Fruit fly (Drosophila melanogaster) whole organism, embryonic: ENCODE measurements around the gene Ugt36D1.

Source experiments
- CG10267 ChIP-seq: fragments of 200-800 bp; sonication (Bioruptor generic); optimal IDR thresholded peaks from 2 replicates; lab custom pipeline; 2018; ENCODE audit warnings: missing biosample characterization, mild to moderate bottlenecking, missing genetic modification characterization, moderate library complexity
- CG10366 ChIP-seq: fragments of 200-800 bp; sonication (Bioruptor generic); IDR thresholded peaks from 2 replicates; pipeline ENCODE4 v1.3.6; 2022; ENCODE audit warnings: missing biosample characterization, missing genetic modification characterization
- CG11247 ChIP-seq: fragments of 200-800 bp; sonication (Bioruptor generic); IDR thresholded peaks from 2 replicates; pipeline ENCODE4 v1.3.6; 2022; ENCODE audit warnings: missing biosample characterization, missing genetic modification characterization
- CG11695 ChIP-seq: fragments of 200-800 bp; sonication (Bioruptor generic); IDR thresholded peaks from 3 replicates; pipeline ENCODE4 v1.3.6; 2022; ENCODE audit warnings: missing biosample characterization, missing genetic modification characterization
- CG12104 ChIP-seq: fragments of 200-800 bp; sonication (Bioruptor generic); optimal IDR thresholded peaks from 3 replicates; lab custom pipeline; 2016; ENCODE audit warnings: missing biosample characterization, missing genetic modification characterization
- CG13894 ChIP-seq: fragments of 200-800 bp; sonication (Bioruptor generic); optimal IDR thresholded peaks from 3 replicates; lab custom pipeline; 2018; ENCODE audit warnings: missing biosample characterization, mild to moderate bottlenecking, missing genetic modification characterization, moderate library complexity
- CG14710 ChIP-seq: fragments of 200-800 bp; sonication (Bioruptor generic); optimal IDR thresholded peaks from 3 replicates; lab custom pipeline; 2019; ENCODE audit warnings: missing biosample characterization, mild to moderate bottlenecking, missing genetic modification characterization, moderate library complexity
- CG15073 ChIP-seq: fragments of 200-800 bp; sonication (Bioruptor generic); optimal IDR thresholded peaks from 2 replicates; lab custom pipeline; 2016; ENCODE audit warnings: missing biosample characterization, missing genetic modification characterization
- CG15696 ChIP-seq: fragments of 200-800 bp; sonication (Bioruptor generic); optimal IDR thresholded peaks from 2 replicates; lab custom pipeline; 2019; ENCODE audit warnings: missing biosample characterization, mild to moderate bottlenecking, missing genetic modification characterization, moderate library complexity
- CG17568 ChIP-seq: fragments of 200-800 bp; sonication (Bioruptor generic); optimal IDR thresholded peaks from 2 replicates; lab custom pipeline; 2018; ENCODE audit warnings: missing biosample characterization, mild to moderate bottlenecking, missing genetic modification characterization, moderate library complexity
- CG1792 ChIP-seq: fragments of 200-800 bp; sonication (Bioruptor generic); optimal IDR thresholded peaks from 2 replicates; lab custom pipeline; 2016; ENCODE audit warnings: missing biosample characterization, missing genetic modification characterization
- CG30403 ChIP-seq: fragments of 200-800 bp; sonication (Bioruptor generic); optimal IDR thresholded peaks from 3 replicates; lab custom pipeline; 2016; ENCODE audit warnings: missing biosample characterization, missing genetic modification characterization
- CG31388 ChIP-seq: fragments of 200-800 bp; sonication (Bioruptor generic); optimal IDR thresholded peaks from 2 replicates; lab custom pipeline; 2016; ENCODE audit warnings: missing biosample characterization, missing genetic modification characterization
- CG32532 ChIP-seq: fragments of 200-800 bp; sonication (Bioruptor generic); IDR thresholded peaks from 2 replicates; pipeline ENCODE4 v1.3.6; 2022; ENCODE audit warnings: missing biosample characterization, missing genetic modification characterization
- CG32772 ChIP-seq: fragments of 200-800 bp; sonication (Bioruptor generic); IDR thresholded peaks from 2 replicates; pipeline ENCODE4 v1.3.6; 2022; ENCODE audit warnings: missing biosample characterization, missing genetic modification characterization
- CG3726 ChIP-seq: fragments of 200-800 bp; sonication (Bioruptor generic); IDR thresholded peaks from 3 replicates; pipeline ENCODE4, ENCODE4 v1.3.6; 2022; ENCODE audit warnings: missing biosample characterization, missing genetic modification characterization
- CG3838 ChIP-seq: fragments of 200-800 bp; sonication (Bioruptor generic); optimal IDR thresholded peaks from 3 replicates; lab custom pipeline; 2016; ENCODE audit warnings: missing biosample characterization, missing genetic modification characterization
- CG4424 ChIP-seq: fragments of 200-800 bp; sonication (Bioruptor generic); optimal IDR thresholded peaks from 3 replicates; lab custom pipeline; 2016; ENCODE audit warnings: missing biosample characterization, missing genetic modification characterization
- CG5180 ChIP-seq: fragments of 200-800 bp; sonication (Bioruptor generic); optimal IDR thresholded peaks from 3 replicates; lab custom pipeline; 2017; ENCODE audit warnings: missing biosample characterization, missing genetic modification characterization, mild to moderate bottlenecking, moderate library complexity, missing genetic modification reagents
- CG8359 ChIP-seq: fragments of 200-800 bp; sonication (Bioruptor generic); optimal IDR thresholded peaks from 2 replicates; lab custom pipeline; 2017; ENCODE audit warnings: missing biosample characterization, mild to moderate bottlenecking, missing genetic modification characterization, borderline replicate concordance
- CG8765 ChIP-seq: fragments of 200-800 bp; sonication (Bioruptor generic); IDR thresholded peaks from 2 replicates; pipeline ENCODE4 v1.3.6; 2022; ENCODE audit warnings: missing biosample characterization, missing genetic modification characterization
- Camta ChIP-seq: fragments of 200-800 bp; sonication (Bioruptor generic); optimal IDR thresholded peaks from 2 replicates; lab custom pipeline; 2016; ENCODE audit warnings: missing biosample characterization, missing genetic modification characterization
- Dip3 ChIP-seq: fragments of 200-800 bp; sonication (Bioruptor generic); optimal IDR thresholded peaks from 3 replicates; lab custom pipeline; 2016; ENCODE audit warnings: missing biosample characterization, missing genetic modification characterization
- ERR ChIP-seq: fragments of 200-800 bp; sonication (Bioruptor generic); optimal IDR thresholded peaks from 2 replicates; lab custom pipeline; 2016; ENCODE audit warnings: missing biosample characterization, missing genetic modification characterization
- H15 ChIP-seq: fragments of 200-800 bp; sonication (Bioruptor generic); IDR thresholded peaks from 3 replicates; pipeline ENCODE4 v1.3.6; 2022; ENCODE audit warnings: missing biosample characterization, missing genetic modification characterization
- HLH3B ChIP-seq: fragments of 200-800 bp; sonication (Bioruptor generic); IDR thresholded peaks from 2 replicates; pipeline ENCODE4 v1.3.6; 2022; ENCODE audit warnings: missing biosample characterization, missing genetic modification characterization
- Mad ChIP-seq: fragments of 200-800 bp; sonication (Bioruptor generic); optimal IDR thresholded peaks from 2 replicates; lab custom pipeline; 2016; ENCODE audit warnings: missing biosample characterization, missing genetic modification characterization
- Mes4 ChIP-seq: fragments of 200-800 bp; sonication (Bioruptor generic); optimal IDR thresholded peaks from 2 replicates; lab custom pipeline; 2016; ENCODE audit warnings: missing biosample characterization, missing genetic modification characterization
- Ravus ChIP-seq: fragments of 200-800 bp; sonication (Bioruptor generic); IDR thresholded peaks from 2 replicates; pipeline ENCODE4 v1.3.6; 2022; ENCODE audit warnings: missing biosample characterization, missing genetic modification characterization
- Sin3A ChIP-seq: fragments of >200 bp; optimal IDR thresholded peaks from 2 replicates; lab custom pipeline; 2018
- Xbp1 ChIP-seq: fragments of 200-800 bp; sonication (Bioruptor generic); optimal IDR thresholded peaks from 3 replicates; lab custom pipeline; 2016; ENCODE audit warnings: missing biosample characterization, mild to moderate bottlenecking, missing genetic modification characterization
- ab ChIP-seq: fragments of 200-800 bp; sonication (Bioruptor generic); optimal IDR thresholded peaks from 2 replicates; lab custom pipeline; 2016; ENCODE audit warnings: missing biosample characterization, missing genetic modification characterization
- ac ChIP-seq: fragments of 200-800 bp; sonication (Bioruptor generic); optimal IDR thresholded peaks from 3 replicates; lab custom pipeline; 2017; ENCODE audit warnings: missing biosample characterization, mild to moderate bottlenecking, missing genetic modification characterization
- ash1 ChIP-seq: fragments of 200-800 bp; sonication (Bioruptor generic); optimal IDR thresholded peaks from 2 replicates; lab custom pipeline; 2018; ENCODE audit warnings: missing biosample characterization, mild to moderate bottlenecking, missing genetic modification characterization
- bigmax ChIP-seq: fragments of 200-800 bp; sonication (Bioruptor generic); optimal IDR thresholded peaks from 2 replicates; lab custom pipeline; 2018; ENCODE audit warnings: missing biosample characterization, mild to moderate bottlenecking, missing genetic modification characterization
- ems ChIP-seq: fragments of 200-800 bp; sonication (Bioruptor generic); optimal IDR thresholded peaks from 3 replicates; lab custom pipeline; 2016; ENCODE audit warnings: missing biosample characterization, missing genetic modification characterization
- fd102C ChIP-seq: fragments of 200-800 bp; sonication (Bioruptor generic); optimal IDR thresholded peaks from 2 replicates; lab custom pipeline; 2018; ENCODE audit warnings: missing biosample characterization, mild to moderate bottlenecking, missing genetic modification characterization, moderate library complexity
- fd96Cb ChIP-seq: fragments of 200-800 bp; sonication (Bioruptor generic); optimal IDR thresholded peaks from 2 replicates; lab custom pipeline; 2018; ENCODE audit warnings: missing biosample characterization, mild to moderate bottlenecking, missing genetic modification characterization, moderate library complexity
- lilli ChIP-seq: fragments of 200-800 bp; sonication (Bioruptor generic); optimal IDR thresholded peaks from 3 replicates; lab custom pipeline; 2016; ENCODE audit warnings: missing biosample characterization, missing genetic modification characterization
- maf-S ChIP-seq: fragments of 200-800 bp; sonication (Bioruptor generic); optimal IDR thresholded peaks from 2 replicates; lab custom pipeline; 2016; ENCODE audit warnings: missing biosample characterization, missing genetic modification characterization
- mirr ChIP-seq: fragments of 200-800 bp; sonication (Bioruptor generic); optimal IDR thresholded peaks from 3 replicates; lab custom pipeline; 2018; ENCODE audit warnings: missing biosample characterization, mild to moderate bottlenecking, missing genetic modification characterization
- nau ChIP-seq: fragments of 200-800 bp; sonication (Bioruptor generic); optimal IDR thresholded peaks from 3 replicates; lab custom pipeline; 2017; ENCODE audit warnings: missing biosample characterization, mild to moderate bottlenecking, missing genetic modification characterization, missing genetic modification reagents
- org-1 ChIP-seq: fragments of 200-800 bp; sonication (Bioruptor generic); optimal IDR thresholded peaks from 2 replicates; lab custom pipeline; 2017; ENCODE audit warnings: missing biosample characterization, missing genetic modification characterization
- peb ChIP-seq: fragments of 200-800 bp; sonication (Bioruptor generic); IDR thresholded peaks from 2 replicates; pipeline ENCODE4 v1.3.6; 2022; ENCODE audit warnings: missing biosample characterization, missing genetic modification characterization
- pzg ChIP-seq: fragments of 200-800 bp; sonication (Bioruptor generic); optimal IDR thresholded peaks from 3 replicates; lab custom pipeline; 2018; ENCODE audit warnings: missing biosample characterization, mild to moderate bottlenecking, missing genetic modification characterization, moderate library complexity
- slp2 ChIP-seq: fragments of 200-800 bp; sonication (Bioruptor generic); optimal IDR thresholded peaks from 2 replicates; lab custom pipeline; 2016; ENCODE audit warnings: missing biosample characterization, missing genetic modification characterization
- ssp ChIP-seq: fragments of 200-800 bp; sonication (Bioruptor generic); IDR thresholded peaks from 2 replicates; pipeline ENCODE4 v1.3.6; 2022; ENCODE audit warnings: missing biosample characterization, missing genetic modification characterization
- tgo ChIP-seq: fragments of 200-800 bp; sonication (Bioruptor generic); IDR thresholded peaks from 3 replicates; pipeline ENCODE4 v1.3.6; 2022; ENCODE audit warnings: missing biosample characterization, missing genetic modification characterization
- zfh1 ChIP-seq: fragments of 200-800 bp; sonication (Bioruptor generic); IDR thresholded peaks from 3 replicates; pipeline ENCODE4 v1.3.6; 2022; ENCODE audit warnings: missing biosample characterization, missing genetic modification characterization

The Ugt36D1 gene

dm6 chr2L:18830587-18831528, 7.5 kb downstream of the Ugt36D1 start, which contains the start of the genes CG17597 and ScpX (continued):
- TF ChIP-seq CG1792: peak; percentile 47
- no peak for TF ChIP-seq ERR (GFP tag; lab: Kevin White, UChicago)
- peak; percentile 60 for TF ChIP-seq CG15696
- peak; percentile 19 for TF ChIP-seq CG31388 (GFP tag; lab: Kevin White, UChicago)
- peak; percentile 47 for TF ChIP-seq fd102C (GFP tag; lab: Kevin White, UChicago)
- peak; percentile 71 for TF ChIP-seq Sin3A (lab: Kevin White, UChicago)
- no peak for TF ChIP-seq org-1
- peak; percentile 77 for TF ChIP-seq CG30403
- TF ChIP-seq CG10267 (tag; lab: Kevin White, UChicago): peak; percentile 53
- peak; percentile 57 for TF ChIP-seq CG13894 (tag; lab: Kevin White, UChicago)
- TF ChIP-seq ab (GFP tag; lab: Kevin White, UChicago): peak; percentile 24
- TF ChIP-seq maf-S (GFP tag; lab: Kevin White, UChicago): peak; percentile 60
- no peak for TF ChIP-seq CG3726 (GFP tag; lab: Robert Waterston, UW)
- no peak for TF ChIP-seq mirr (GFP tag; lab: Kevin White, UChicago)
- no peak for TF ChIP-seq peb
- peak; percentile 50 for TF ChIP-seq Mad (GFP tag; lab: Kevin White, UChicago)
- TF ChIP-seq ems: peak; percentile 71
- no peak for TF ChIP-seq CG8359 (GFP tag; lab: Kevin White, UChicago)
- 0 out of 2 replicates have a peak, but pooled peaks have one; percentile 24 for TF ChIP-seq CG11247
- peak; percentile 60 for TF ChIP-seq Dip3 (GFP tag; lab: Kevin White, UChicago)
- TF ChIP-seq CG5180 (GFP tag; lab: Kevin White, UChicago): peak; percentile 34
- peak; percentile 55; the same call in 2 of the 3 replicates for TF ChIP-seq zfh1 (GFP tag; lab: Robert Waterston, UW)
- TF ChIP-seq fd96Cb (tag; lab: Kevin White, UChicago): peak; percentile 40
- peak; percentile 39; the same call in 1 of the 2 replicates for TF ChIP-seq CG32772 (GFP tag; lab: Robert Waterston, UW)
- peak; percentile 57 for TF ChIP-seq Camta (GFP tag; lab: Kevin White, UChicago)
- no peak for TF ChIP-seq ac
- TF ChIP-seq CG14710 (tag; lab: Kevin White, UChicago): peak; percentile 82
- TF ChIP-seq H15 (GFP tag; lab: Robert Waterston, UW): no peak
- no peak for TF ChIP-seq nau (GFP tag; lab: Kevin White, UChicago)
- TF ChIP-seq CG3838 (GFP tag; lab: Kevin White, UChicago): peak; percentile 65
- peak; percentile 41 for TF ChIP-seq ssp
- peak; percentile 29 for TF ChIP-seq CG10366 (GFP tag; lab: Robert Waterston, UW)
- peak; percentile 71 for TF ChIP-seq CG12104 (GFP tag; lab: Kevin White, UChicago)
- 0 out of 3 replicates have a peak, but pooled peaks have one; percentile 20 for TF ChIP-seq CG11695
- TF ChIP-seq ash1: no peak
- peak; percentile 71 for TF ChIP-seq CG4424 (GFP tag; lab: Kevin White, UChicago)
- peak; percentile 20 for TF ChIP-seq slp2
- TF ChIP-seq pzg: peak; percentile 74
- TF ChIP-seq CG17568 (GFP tag; lab: Kevin White, UChicago): peak; percentile 20
- peak; percentile 78 for TF ChIP-seq lilli (GFP tag; lab: Kevin White, UChicago)
- TF ChIP-seq Ravus: no peak
- TF ChIP-seq CG15073 (GFP tag; lab: Kevin White, UChicago): no peak
- peak; percentile 35; the same call in 2 of the 3 replicates for TF ChIP-seq tgo (GFP tag; lab: Robert Waterston, UW)
- TF ChIP-seq CG32532 (GFP tag; lab: Robert Waterston, UW): peak; percentile 47; the same call in 1 of the 2 replicates
- TF ChIP-seq Xbp1: peak; percentile 70
- no peak for TF ChIP-seq bigmax (GFP tag; lab: Kevin White, UChicago)
- TF ChIP-seq CG8765: peak; percentile 29; the same call in 1 of the 2 replicates
- TF ChIP-seq HLH3B (GFP tag; lab: Robert Waterston, UW): peak; percentile 19; the same call in 1 of the 2 replicates
- peak; percentile 11 for TF ChIP-seq Mes4 (GFP tag; lab: Kevin White, UChicago)
